Worm (Caenorhabditis elegans) whole organism, L2 larva: ENCODE measurements around the gene old-1.

ENCODE experiments used
- nhr-23 ChIP-seq: fragments of 150-350 bp; optimal IDR thresholded peaks from 2 replicates; lab custom pipeline; 2014; ENCODE audit warnings: missing biosample characterization, missing genetic modification reagents, missing genetic modification characterization
- nhr-77 ChIP-seq: fragments of 150-350 bp; optimal IDR thresholded peaks from 2 replicates; lab custom pipeline; 2014; ENCODE audit warnings: missing biosample characterization, missing genetic modification characterization

ce11 chrII:9886216-9886615, 17.7 kb upstream of the old-1 start, which contains the start of gene algn-8:
- TF ChIP-seq nhr-23 (tag; lab: Kevin White, UChicago) = no peak
- no peak for TF ChIP-seq nhr-77 (tag; lab: Kevin White, UChicago)
